Worm (Caenorhabditis elegans): Measurements from ENCODE around the gene vem-1.

DNA sequence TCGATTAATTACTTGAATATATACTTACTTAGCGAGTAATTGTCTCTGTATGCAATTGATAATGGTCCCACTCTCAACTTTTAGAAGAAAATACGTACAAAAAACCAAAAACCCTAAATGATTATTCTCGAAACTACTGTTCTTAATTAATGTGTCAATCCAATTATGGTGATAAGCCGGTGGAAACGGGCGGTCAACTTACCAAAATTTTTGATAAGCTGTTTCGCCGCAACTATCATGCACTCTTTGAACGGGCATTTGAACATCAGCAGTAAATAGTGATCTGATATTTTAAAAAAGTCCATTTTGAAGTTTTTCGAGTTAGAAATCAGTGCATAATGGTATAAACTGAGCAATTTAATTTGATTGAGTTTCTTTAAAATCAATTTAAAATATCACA lies 10.0 kb downstream of the vem-1 start:
- no peak for TF ChIP-seq snpc-4 (tag; optimal IDR thresholded peaks at IDR 0.05)
- TF ChIP-seq fkh-10 (GFP tag; optimal IDR thresholded peaks at IDR 0.05): no peak
- TF ChIP-seq ztf-4 (tag; optimal IDR thresholded peaks at IDR 0.05): no peak
- TF ChIP-seq daf-12 (tag; optimal IDR thresholded peaks at IDR 0.05): no peak
- TF ChIP-seq ceh-82 (tag; optimal IDR thresholded peaks at IDR 0.05): no peak
- TF ChIP-seq pha-4 (tag; optimal IDR thresholded peaks at IDR 0.05): no peak
- no peak for TF ChIP-seq unc-62 (GFP tag; optimal IDR thresholded peaks at IDR 0.05)
- TF ChIP-seq nhr-11 (tag; optimal IDR thresholded peaks at IDR 0.05): no peak
